Fruit fly (Drosophila melanogaster) whole organism, wandering third instar larva: ENCODE results near the gene CG15020.
A peak's percentile ranks its signal among the peaks of the same experiment; 100 is the strongest.

Experiments
- fru ChIP-seq: fragments of 200-800 bp; sonication (Bioruptor generic); optimal IDR thresholded peaks from 3 replicates; lab custom pipeline; 2016; ENCODE audit warnings: missing biosample characterization, mild to moderate bottlenecking, missing genetic modification characterization
- h ChIP-seq: fragments of 200-800 bp; sonication (Bioruptor generic); optimal IDR thresholded peaks from 3 replicates; lab custom pipeline; 2016; ENCODE audit warnings: missing biosample characterization, mild to moderate bottlenecking, missing genetic modification characterization

- TF ChIP-seq fru (GFP tag; lab: Kevin White, UChicago) (peak; percentile 47), h (GFP tag; lab: Kevin White, UChicago) (peak; percentile 41)
These were observed 38.4 kb upstream of the CG15020 start for dm6 chr3L:4383104-4383503.
